Fruit fly (Drosophila melanogaster): Measurements from ENCODE around the gene scpr-A.

dm6 chr3R:11236041-11236440, 4.9 kb upstream of the scpr-A start, which contains the start of gene CG31441:
- TF ChIP-seq EcR (GFP tag; optimal IDR thresholded peaks at IDR 0.05), result no peak
- no peak for TF ChIP-seq Dll (optimal IDR thresholded peaks at IDR 0.05)
- TF ChIP-seq psq (optimal IDR thresholded peaks at IDR 0.05), result no peak
